Worm (Caenorhabditis elegans) whole organism, midembryonic: ENCODE measurements around the gene cdk-4.

ENCODE experiments used
- T22C8.4 ChIP-seq: fragments of 200-800 bp; sonication (Bioruptor generic); IDR thresholded peaks from 2 replicates; pipeline ENCODE4 v1.3.6; 2022; ENCODE audit warnings: missing genetic modification characterization, missing compliant biosample characterization
- cog-1 ChIP-seq: sonication (generic microtip); optimal IDR thresholded peaks from 2 replicates; lab custom pipeline; 2016; ENCODE audit warnings: missing genetic modification characterization, missing compliant biosample characterization
- flt-1 ChIP-seq: fragments of 200-800 bp; sonication (Bioruptor generic); IDR thresholded peaks from 2 replicates; pipeline ENCODE4 v1.3.6; 2022; ENCODE audit warnings: missing genetic modification characterization, missing compliant biosample characterization
- klf-2 ChIP-seq: fragments of 200-800 bp; sonication (Bioruptor generic); conservative IDR thresholded peaks from 2 replicates; pipeline ENCODE4 v1.3.6; 2022; ENCODE audit warnings: missing genetic modification reagents, missing genetic modification characterization, missing compliant biosample characterization
- med-1 ChIP-seq: sonication (generic microtip); optimal IDR thresholded peaks from 2 replicates; lab custom pipeline; 2017; ENCODE audit warnings: missing genetic modification characterization, mild to moderate bottlenecking, missing compliant biosample characterization, antibody characterized with exemption, missing genetic modification reagents; ENCODE audit not compliant: insufficient read depth
- ref-1 ChIP-seq: fragments of 200-800 bp; sonication (Bioruptor generic); conservative IDR thresholded peaks from 2 replicates; pipeline ENCODE4 v1.3.6; 2022; ENCODE audit warnings: missing genetic modification reagents, missing genetic modification characterization, missing compliant biosample characterization
- tab-1 ChIP-seq: fragments of 200-800 bp; sonication (Bioruptor generic); IDR thresholded peaks from 2 replicates; pipeline ENCODE4 v1.3.6; 2022; ENCODE audit warnings: missing genetic modification characterization, missing compliant biosample characterization
- ztf-23 ChIP-seq: fragments of 200-800 bp; sonication (Bioruptor generic); IDR thresholded peaks from 2 replicates; pipeline ENCODE4 v1.3.6; 2022; ENCODE audit warnings: missing genetic modification reagents, missing genetic modification characterization, missing compliant biosample characterization
- ztf-29 ChIP-seq: fragments of 200-800 bp; sonication (Bioruptor generic); IDR thresholded peaks from 2 replicates; pipeline ENCODE4 v1.3.6; 2022; ENCODE audit warnings: missing genetic modification reagents, missing genetic modification characterization, missing compliant biosample characterization

DNA sequence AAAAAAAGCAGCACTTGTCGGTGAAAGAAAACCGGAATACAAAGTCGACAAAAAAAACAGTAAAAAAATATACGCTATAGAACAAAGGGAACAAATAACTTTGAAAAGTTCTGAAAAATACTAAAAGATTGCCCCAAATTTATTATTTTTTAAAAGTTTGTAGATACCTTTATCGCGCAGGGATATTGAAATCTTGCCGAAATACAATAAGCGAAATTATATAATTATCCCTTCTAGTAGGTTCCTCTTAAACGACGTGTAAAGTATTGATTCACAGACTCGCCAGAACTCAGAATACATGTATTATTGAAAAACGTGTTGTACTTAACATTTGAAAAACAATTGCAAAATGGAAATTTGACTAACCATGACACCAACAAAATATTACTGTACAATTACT, 4.3 kb downstream of the cdk-4 start:
- no peak for TF ChIP-seq ztf-29 (GFP tag; lab: Robert Waterston, UW)
- TF ChIP-seq flt-1 = no peak
- no peak for TF ChIP-seq ref-1
- peak; percentile 78 for TF ChIP-seq T22C8.4 (GFP tag; lab: Robert Waterston, UW)
- no peak for TF ChIP-seq klf-2 (GFP tag; lab: Robert Waterston, UW)
- TF ChIP-seq tab-1 = no peak
- peak; percentile 59 for TF ChIP-seq cog-1 (tag; lab: Kevin White, UChicago)
- no peak for TF ChIP-seq ztf-23 (GFP tag; lab: Robert Waterston, UW)
- TF ChIP-seq med-1 = no peak
